Fruit fly (Drosophila melanogaster) whole organism, embryonic: ENCODE measurements around the gene CG8460.

Experiments used
- Abd-B ChIP-seq: fragments of 200-800 bp; sonication (Bioruptor generic); optimal IDR thresholded peaks from 2 replicates; lab custom pipeline; 2018; ENCODE audit warnings: missing biosample characterization, mild to moderate bottlenecking, missing genetic modification characterization, moderate library complexity
- B-H1 ChIP-seq: fragments of 200-800 bp; sonication (Bioruptor generic); IDR thresholded peaks from 3 replicates; pipeline ENCODE4 v1.3.6; 2022; ENCODE audit warnings: missing biosample characterization, missing genetic modification characterization
- C15 ChIP-seq: fragments of 200-800 bp; sonication (Bioruptor generic); IDR thresholded peaks from 3 replicates; pipeline ENCODE4 v1.3.6; 2022; ENCODE audit warnings: missing biosample characterization, missing genetic modification characterization
- CG10267 ChIP-seq: fragments of 200-800 bp; sonication (Bioruptor generic); optimal IDR thresholded peaks from 2 replicates; lab custom pipeline; 2018; ENCODE audit warnings: missing biosample characterization, mild to moderate bottlenecking, missing genetic modification characterization, moderate library complexity
- CG10366 ChIP-seq: fragments of 200-800 bp; sonication (Bioruptor generic); IDR thresholded peaks from 2 replicates; pipeline ENCODE4 v1.3.6; 2022; ENCODE audit warnings: missing biosample characterization, missing genetic modification characterization
- CG11723 ChIP-seq: fragments of 200-800 bp; sonication (Bioruptor generic); optimal IDR thresholded peaks from 2 replicates; lab custom pipeline; 2017; ENCODE audit warnings: missing biosample characterization, mild to moderate bottlenecking, missing genetic modification characterization
- CG14014 ChIP-seq: fragments of 200-800 bp; sonication (Bioruptor generic); IDR thresholded peaks from 2 replicates; pipeline ENCODE4 v1.3.6; 2022; ENCODE audit warnings: missing biosample characterization, missing genetic modification characterization
- CG15011 ChIP-seq: fragments of 200-800 bp; sonication (Bioruptor generic); optimal IDR thresholded peaks from 3 replicates; lab custom pipeline; 2018; ENCODE audit warnings: missing biosample characterization, mild to moderate bottlenecking, missing genetic modification characterization
- CG15601 ChIP-seq: fragments of 200-800 bp; sonication (Bioruptor generic); optimal IDR thresholded peaks from 3 replicates; lab custom pipeline; 2019; ENCODE audit warnings: missing biosample characterization, mild to moderate bottlenecking, missing genetic modification characterization, moderate library complexity
- CG16779 ChIP-seq: fragments of 200-800 bp; sonication (Bioruptor generic); IDR thresholded peaks from 2 replicates; pipeline ENCODE4 v1.3.6; 2022; ENCODE audit warnings: missing biosample characterization, missing genetic modification characterization
- CG17568 ChIP-seq: fragments of 200-800 bp; sonication (Bioruptor generic); optimal IDR thresholded peaks from 2 replicates; lab custom pipeline; 2018; ENCODE audit warnings: missing biosample characterization, mild to moderate bottlenecking, missing genetic modification characterization, moderate library complexity
- CG2116 ChIP-seq: fragments of 200-800 bp; sonication (Bioruptor generic); optimal IDR thresholded peaks from 3 replicates; lab custom pipeline; 2018; ENCODE audit warnings: missing biosample characterization, mild to moderate bottlenecking, missing genetic modification characterization
- CG2202 ChIP-seq: fragments of 200-800 bp; sonication (Bioruptor generic); optimal IDR thresholded peaks from 2 replicates; lab custom pipeline; 2018; ENCODE audit warnings: missing biosample characterization, mild to moderate bottlenecking, missing genetic modification characterization
- CG2678 ChIP-seq: fragments of 200-800 bp; sonication (Bioruptor generic); optimal IDR thresholded peaks from 3 replicates; lab custom pipeline; 2019; ENCODE audit warnings: missing biosample characterization, mild to moderate bottlenecking, missing genetic modification characterization, moderate library complexity
- CG2875 ChIP-seq: fragments of 200-800 bp; sonication (Bioruptor generic); optimal IDR thresholded peaks from 2 replicates; lab custom pipeline; 2017; ENCODE audit warnings: missing biosample characterization, mild to moderate bottlenecking, missing genetic modification characterization, missing genetic modification reagents
- CG30403 ChIP-seq: fragments of 200-800 bp; sonication (Bioruptor generic); optimal IDR thresholded peaks from 3 replicates; lab custom pipeline; 2016; ENCODE audit warnings: missing biosample characterization, missing genetic modification characterization
- CG3407 ChIP-seq: fragments of 200-800 bp; sonication (Bioruptor generic); optimal IDR thresholded peaks from 2 replicates; lab custom pipeline; 2018; ENCODE audit warnings: missing biosample characterization, mild to moderate bottlenecking, missing genetic modification characterization
- CG34376 ChIP-seq: fragments of 200-800 bp; sonication (Bioruptor generic); optimal IDR thresholded peaks from 2 replicates; lab custom pipeline; 2018; ENCODE audit warnings: missing biosample characterization, mild to moderate bottlenecking, missing genetic modification characterization
- CG3838 ChIP-seq: fragments of 200-800 bp; sonication (Bioruptor generic); optimal IDR thresholded peaks from 3 replicates; lab custom pipeline; 2016; ENCODE audit warnings: missing biosample characterization, missing genetic modification characterization
- CG4360 ChIP-seq: fragments of 200-800 bp; sonication (Bioruptor generic); IDR thresholded peaks from 2 replicates; pipeline ENCODE4 v1.3.6; 2022; ENCODE audit warnings: missing biosample characterization, missing genetic modification characterization
- CG6654 ChIP-seq: fragments of 200-800 bp; sonication (Bioruptor generic); optimal IDR thresholded peaks from 2 replicates; lab custom pipeline; 2017; ENCODE audit warnings: missing biosample characterization, mild to moderate bottlenecking, missing genetic modification characterization
- CG7745 ChIP-seq: fragments of 200-800 bp; sonication (Bioruptor generic); optimal IDR thresholded peaks from 2 replicates; lab custom pipeline; 2018; ENCODE audit warnings: missing biosample characterization, mild to moderate bottlenecking, missing genetic modification characterization, moderate library complexity
- D ChIP-seq, 2 experiments: fragments of 200-800 bp in 1 of 2; fragments of >200 bp in 1 of 2; sonication (Bioruptor generic) in 1 of 2; optimal IDR thresholded peaks; 2 replicates in 1 of 2; 3 replicates in 1 of 2; lab custom pipeline; 2017; ENCODE audit warnings: mild to moderate bottlenecking in 1 of 2, missing biosample characterization in 1 of 2, missing genetic modification characterization in 1 of 2, missing genetic modification reagents in 1 of 2
- Dbx ChIP-seq: fragments of 200-800 bp; sonication (Bioruptor generic); IDR thresholded peaks from 3 replicates; pipeline ENCODE4 v1.3.6; 2022; ENCODE audit warnings: missing biosample characterization, missing genetic modification characterization
- Eip74EF ChIP-seq, 2 experiments: fragments of 200-800 bp in 1 of 2; fragments of >200 bp in 1 of 2; sonication (Bioruptor generic) in 1 of 2; optimal IDR thresholded peaks; 2 replicates each; lab custom pipeline; 2017 to 2019; ENCODE audit warnings: missing biosample characterization in 2 of 2, missing genetic modification characterization in 2 of 2, mild to moderate bottlenecking in 1 of 2, moderate library complexity in 1 of 2
- HmgZ ChIP-seq: fragments of 200-800 bp; sonication (Bioruptor generic); optimal IDR thresholded peaks from 2 replicates; lab custom pipeline; 2018; ENCODE audit warnings: missing biosample characterization, mild to moderate bottlenecking, missing genetic modification characterization
- Hr51 ChIP-seq, 2 experiments: fragments of 200-800 bp; sonication (Bioruptor generic); optimal IDR thresholded peaks; 2 replicates in 1 of 2; 3 replicates in 1 of 2; lab custom pipeline; 2016 to 2018; ENCODE audit warnings: missing biosample characterization in 2 of 2, missing genetic modification characterization in 2 of 2, mild to moderate bottlenecking in 1 of 2, moderate library complexity in 1 of 2
- Nf-YB ChIP-seq: fragments of 200-800 bp; sonication (Bioruptor generic); optimal IDR thresholded peaks from 3 replicates; lab custom pipeline; 2019; ENCODE audit warnings: missing biosample characterization, mild to moderate bottlenecking, missing genetic modification characterization, moderate library complexity
- Oaz ChIP-seq: fragments of 200-800 bp; sonication (Bioruptor generic); IDR thresholded peaks from 2 replicates; pipeline ENCODE4 v1.3.6; 2022; ENCODE audit warnings: missing biosample characterization, missing genetic modification characterization
- Pdp1 ChIP-seq, 2 experiments: fragments of 200-800 bp; sonication (Bioruptor generic); optimal IDR thresholded peaks; 3 replicates each; lab custom pipeline; 2016; ENCODE audit warnings: missing biosample characterization in 2 of 2, missing genetic modification characterization in 2 of 2, mild to moderate bottlenecking in 1 of 2, moderate library complexity in 1 of 2
- Sin3A ChIP-seq: fragments of >200 bp; optimal IDR thresholded peaks from 2 replicates; lab custom pipeline; 2018
- amos ChIP-seq: fragments of 200-800 bp; sonication (Bioruptor generic); IDR thresholded peaks from 2 replicates; pipeline ENCODE4 v1.3.6; 2022; ENCODE audit warnings: missing biosample characterization, missing genetic modification characterization; ENCODE audit not compliant: partially characterized antibody
- ap ChIP-seq: fragments of 200-800 bp; sonication (Bioruptor generic); IDR thresholded peaks from 2 replicates; pipeline ENCODE4 v1.3.6; 2022; ENCODE audit warnings: missing biosample characterization, missing genetic modification characterization
- chinmo ChIP-seq: fragments of 200-800 bp; sonication (Bioruptor generic); IDR thresholded peaks from 4 replicates; pipeline ENCODE4 v1.3.6; 2022; ENCODE audit warnings: missing biosample characterization, missing genetic modification characterization; ENCODE audit not compliant: partially characterized antibody
- ci ChIP-seq: fragments of 200-800 bp; sonication (Bioruptor generic); IDR thresholded peaks from 3 replicates; pipeline ENCODE4 v1.3.6; 2022; ENCODE audit warnings: missing biosample characterization, missing genetic modification characterization
- esg ChIP-seq: fragments of 200-800 bp; sonication (Bioruptor generic); conservative IDR thresholded peaks from 2 replicates; pipeline ENCODE4 v1.3.6; 2022; ENCODE audit warnings: missing biosample characterization, missing genetic modification characterization
- fd102C ChIP-seq: fragments of 200-800 bp; sonication (Bioruptor generic); optimal IDR thresholded peaks from 2 replicates; lab custom pipeline; 2018; ENCODE audit warnings: missing biosample characterization, mild to moderate bottlenecking, missing genetic modification characterization, moderate library complexity
- gsb ChIP-seq: fragments of 200-800 bp; sonication (Bioruptor generic); IDR thresholded peaks from 2 replicates; pipeline ENCODE4 v1.3.6; 2022; ENCODE audit warnings: missing biosample characterization, missing genetic modification characterization
- gt ChIP-seq: fragments of 200-800 bp; sonication (Bioruptor generic); IDR thresholded peaks from 2 replicates; pipeline ENCODE4 v1.3.6; 2022; ENCODE audit warnings: missing biosample characterization, missing genetic modification characterization
- ham ChIP-seq: fragments of 200-800 bp; sonication (Bioruptor generic); IDR thresholded peaks from 2 replicates; pipeline ENCODE4 v1.3.6; 2022; ENCODE audit warnings: missing biosample characterization, missing genetic modification characterization
- maf-S ChIP-seq: fragments of 200-800 bp; sonication (Bioruptor generic); optimal IDR thresholded peaks from 2 replicates; lab custom pipeline; 2016; ENCODE audit warnings: missing biosample characterization, missing genetic modification characterization
- nau ChIP-seq: fragments of 200-800 bp; sonication (Bioruptor generic); optimal IDR thresholded peaks from 3 replicates; lab custom pipeline; 2017; ENCODE audit warnings: missing biosample characterization, mild to moderate bottlenecking, missing genetic modification characterization, missing genetic modification reagents
- p53 ChIP-seq: fragments of 200-800 bp; sonication (Bioruptor generic); optimal IDR thresholded peaks from 2 replicates; lab custom pipeline; 2016; ENCODE audit warnings: missing biosample characterization, missing genetic modification characterization
- pfk ChIP-seq: fragments of 200-800 bp; sonication (Bioruptor generic); optimal IDR thresholded peaks from 2 replicates; lab custom pipeline; 2018; ENCODE audit warnings: missing biosample characterization, mild to moderate bottlenecking, missing genetic modification characterization, moderate library complexity
- pum ChIP-seq: fragments of 200-800 bp; sonication (Bioruptor generic); optimal IDR thresholded peaks from 2 replicates; lab custom pipeline; 2016; ENCODE audit warnings: missing biosample characterization, missing genetic modification characterization
- sna ChIP-seq: fragments of 200-800 bp; sonication (Bioruptor generic); IDR thresholded peaks from 2 replicates; pipeline ENCODE4 v1.3.6; 2022; ENCODE audit warnings: missing biosample characterization, missing genetic modification characterization; ENCODE audit not compliant: partially characterized antibody
- sob ChIP-seq: fragments of 200-800 bp; sonication (Bioruptor generic); IDR thresholded peaks from 2 replicates; pipeline ENCODE4 v1.3.6; 2022; ENCODE audit warnings: missing biosample characterization, missing genetic modification characterization
- yki ChIP-seq: fragments of >200 bp; optimal IDR thresholded peaks from 3 replicates; lab custom pipeline; 2018

The CG8460 gene

DNA sequence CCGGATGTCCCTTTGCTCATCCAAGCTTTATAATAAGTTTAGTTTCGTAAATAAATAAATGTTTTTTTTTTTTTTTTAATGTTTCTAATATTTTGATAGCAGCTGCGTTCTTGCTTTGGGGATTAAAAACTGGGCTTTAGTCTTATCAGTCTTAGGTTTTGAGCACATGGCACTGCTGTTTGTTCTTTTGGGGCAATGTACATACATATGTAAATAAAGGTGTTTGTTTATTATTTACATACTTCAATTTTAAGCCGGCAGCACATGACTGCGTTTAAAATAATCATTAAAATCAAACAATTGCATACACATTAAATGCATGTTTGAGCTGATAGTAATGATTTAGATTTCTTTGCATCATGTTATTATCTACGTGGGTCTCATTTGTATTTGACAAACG is 32.8 kb upstream of the CG8460 start (continued):
- no peak for TF ChIP-seq Dbx (GFP tag; lab: Robert Waterston, UW)
- no peak for TF ChIP-seq CG16779 (GFP tag; lab: Robert Waterston, UW)
- 0 out of 2 replicates have a peak, but pooled peaks have one; percentile 11 for TF ChIP-seq gt
- no peak for TF ChIP-seq esg (GFP tag; lab: Robert Waterston, UW)
- no peak; the same call in 2 of the 3 replicates for TF ChIP-seq B-H1 (GFP tag; lab: Robert Waterston, UW)
- TF ChIP-seq CG2116 = peak; percentile 59
- TF ChIP-seq CG3838 (GFP tag; lab: Kevin White, UChicago) = peak; percentile 71
- no peak; the same call in 1 of the 2 replicates for TF ChIP-seq CG10366 (GFP tag; lab: Robert Waterston, UW)
- TF ChIP-seq ham (GFP tag; lab: Robert Waterston, UW) = no peak
- TF ChIP-seq CG34376 (GFP tag; lab: Kevin White, UChicago) = no peak
- peak; percentile 11 for TF ChIP-seq CG30403 (GFP tag; lab: Kevin White, UChicago)
- peak in 1 of 2 experiments; percentile 55 for TF ChIP-seq Eip74EF (GFP tag; optimal IDR thresholded peaks at IDR 0.05; lab: Kevin White, UChicago)
- TF ChIP-seq ap (GFP tag; lab: Robert Waterston, UW) = peak; percentile 56
- TF ChIP-seq Hr51 (GFP tag; optimal IDR thresholded peaks at IDR 0.05; lab: Kevin White, UChicago) = peak; percentile 36 to 49
- TF ChIP-seq CG15601 (tag; lab: Kevin White, UChicago) = peak; percentile 95
- TF ChIP-seq CG11723 (GFP tag; lab: Kevin White, UChicago) = peak; percentile 74
- TF ChIP-seq CG3407 (GFP tag; lab: Kevin White, UChicago) = peak; percentile 96
- peak; percentile 18 for TF ChIP-seq p53 (GFP tag; lab: Kevin White, UChicago)
- TF ChIP-seq maf-S (GFP tag; lab: Kevin White, UChicago) = peak; percentile 63
- no peak for TF ChIP-seq Oaz (GFP tag; lab: Robert Waterston, UW)
- 0 out of 2 replicates have a peak, but pooled peaks have one; percentile 11 for TF ChIP-seq gsb (GFP tag; lab: Robert Waterston, UW)
- TF ChIP-seq CG2875 (GFP tag; lab: Kevin White, UChicago) = peak; percentile 96
- 0 out of 3 replicates have a peak, but pooled peaks have one; percentile 37 for TF ChIP-seq C15 (GFP tag; lab: Robert Waterston, UW)
- peak; percentile 50 for TF ChIP-seq pum
- TF ChIP-seq sna = no peak
- no peak for TF ChIP-seq amos (GFP tag; lab: Robert Waterston, UW)
- peak; percentile 68 for TF ChIP-seq pfk
- TF ChIP-seq yki (lab: Kevin White, UChicago) = no peak
- TF ChIP-seq ci (GFP tag; lab: Robert Waterston, UW) = peak; percentile 93
- TF ChIP-seq Sin3A (lab: Kevin White, UChicago) = no peak
- TF ChIP-seq HmgZ (tag; lab: Kevin White, UChicago) = peak; percentile 52
- TF ChIP-seq CG10267 (tag; lab: Kevin White, UChicago) = peak; percentile 54
- peak; percentile 69 for TF ChIP-seq CG4360 (GFP tag; lab: Robert Waterston, UW)
- TF ChIP-seq Abd-B = no peak

DNA sequence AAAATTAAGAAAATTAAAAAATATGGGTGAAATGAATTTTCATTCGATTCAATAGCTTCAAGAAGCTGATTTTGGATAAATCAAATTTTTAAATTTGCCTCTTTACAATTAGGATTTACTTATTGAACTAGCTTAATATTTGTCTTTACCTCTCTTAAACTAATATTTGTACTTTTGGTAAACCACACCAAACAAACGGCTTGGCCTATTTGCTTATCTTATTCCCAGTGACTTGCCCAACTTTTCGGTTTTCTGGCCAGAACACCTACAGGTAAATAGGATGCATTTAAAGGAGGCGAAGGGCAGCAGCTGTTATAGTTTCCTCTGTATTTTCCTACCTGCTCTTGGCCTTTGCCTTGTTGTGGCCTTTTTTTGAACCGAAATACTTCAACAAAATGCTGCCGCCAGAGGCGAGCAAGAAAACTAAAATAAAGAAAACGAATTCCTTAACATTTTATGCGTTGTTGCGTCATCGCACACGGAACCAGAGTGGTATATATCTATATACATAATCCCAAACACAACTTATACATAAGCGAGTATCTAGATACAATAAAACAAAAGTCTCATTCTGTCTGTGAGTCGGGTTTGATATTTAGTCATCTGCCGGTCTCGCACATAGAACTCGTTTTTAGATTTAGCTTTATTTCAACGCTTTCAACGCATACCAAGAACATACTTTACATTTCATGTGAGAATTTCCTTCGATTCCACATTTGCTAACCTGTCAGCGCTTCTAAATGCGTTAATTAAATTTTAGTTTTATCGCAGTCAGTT is 31.0 kb upstream of the CG8460 start:
- TF ChIP-seq D (optimal IDR thresholded peaks at IDR 0.05; lab: Kevin White, UChicago) (no peak), D (GFP tag; optimal IDR thresholded peaks at IDR 0.05; lab: Kevin White, UChicago) (peak; percentile 19), CG14014 (GFP tag; lab: Robert Waterston, UW) (0 out of 2 replicates have a peak, but pooled peaks have one; percentile 12), fd102C (GFP tag; lab: Kevin White, UChicago) (peak; percentile 84), CG15601 (tag; lab: Kevin White, UChicago) (peak; percentile 48), sob (GFP tag; lab: Robert Waterston, UW) (peak; percentile 48; the same call in 1 of the 2 replicates), Pdp1 (GFP tag; optimal IDR thresholded peaks at IDR 0.05; lab: Kevin White, UChicago) (peak in 1 of 2 experiments; percentile 78), CG15011 (peak; percentile 10), nau (GFP tag; lab: Kevin White, UChicago) (peak; percentile 10), CG2678 (tag; lab: Kevin White, UChicago) (peak; percentile 36), Nf-YB (GFP tag; lab: Kevin White, UChicago) (peak; percentile 20), CG2202 (tag; lab: Kevin White, UChicago) (peak; percentile 12), CG6654 (GFP tag; lab: Kevin White, UChicago) (no peak), CG17568 (peak; percentile 14), CG7745 (tag; lab: Kevin White, UChicago) (peak; percentile 68), chinmo (GFP tag; lab: Robert Waterston, UW) (0 out of 4 replicates have a peak, but pooled peaks have one; percentile 61)
